Worm (Caenorhabditis elegans): Measurements from ENCODE around the gene F59A6.3.

ce11 chrII:5016977-5017585 is 8.9 kb downstream of the F59A6.3 start:
- TF ChIP-seq nhr-28 (tag; optimal IDR thresholded peaks at IDR 0.05) (no peak), egl-13 (tag; optimal IDR thresholded peaks at IDR 0.05) (peak; percentile 48), nhr-90 (tag; optimal IDR thresholded peaks at IDR 0.05; ENCODE audit: poor library complexity) (peak; percentile 35), sox-4 (tag; optimal IDR thresholded peaks at IDR 0.05) (no peak), xbp-1 (tag; optimal IDR thresholded peaks at IDR 0.05) (peak; percentile 38), Y116A8C.19 (tag; optimal IDR thresholded peaks at IDR 0.05; ENCODE audit: borderline replicate concordance) (no peak), unc-130 (tag; optimal IDR thresholded peaks at IDR 0.05) (no peak), ceh-63 (GFP tag; optimal IDR thresholded peaks at IDR 0.05) (no peak), lin-35 (GFP tag; optimal IDR thresholded peaks at IDR 0.05) (peak; percentile 66 to 70)

Measured in whole organism, L1 larva.